Worm (Caenorhabditis elegans) whole organism, early embryonic: ENCODE measurements around the gene str-47.

Source experiments
- B0310.2 ChIP-seq: sonication (generic microtip); optimal IDR thresholded peaks from 2 replicates; lab custom pipeline; 2016; ENCODE audit warnings: mild to moderate bottlenecking, missing genetic modification characterization, missing compliant biosample characterization
- F13C5.2 ChIP-seq: sonication (generic microtip); optimal IDR thresholded peaks from 2 replicates; lab custom pipeline; 2017; ENCODE audit warnings: mild to moderate bottlenecking, missing genetic modification characterization, inconsistent platforms, missing compliant biosample characterization
- aly-1 ChIP-seq: sonication (generic microtip); optimal IDR thresholded peaks from 2 replicates; lab custom pipeline; 2016; ENCODE audit warnings: missing genetic modification characterization, missing compliant biosample characterization
- ama-1 ChIP-seq: fragments of 150-350 bp; optimal IDR thresholded peaks from 2 replicates; lab custom pipeline; 2014
- ceh-13 ChIP-seq: fragments of 200-800 bp; sonication (Bioruptor generic); optimal IDR thresholded peaks from 2 replicates; lab custom pipeline; 2018; ENCODE audit warnings: mild to moderate bottlenecking, missing genetic modification characterization, missing compliant biosample characterization
- ceh-36 ChIP-seq: sonication (generic microtip); optimal IDR thresholded peaks from 2 replicates; lab custom pipeline; 2016; ENCODE audit warnings: missing genetic modification characterization, inconsistent platforms, missing compliant biosample characterization
- hmbx-1 ChIP-seq: sonication (generic microtip); optimal IDR thresholded peaks from 2 replicates; lab custom pipeline; 2016; ENCODE audit warnings: mild to moderate bottlenecking, missing genetic modification characterization, missing compliant biosample characterization
- hmg-4 ChIP-seq: fragments of 200-800 bp; sonication (Bioruptor generic); optimal IDR thresholded peaks from 2 replicates; lab custom pipeline; 2018; ENCODE audit warnings: mild to moderate bottlenecking, missing genetic modification characterization, missing compliant biosample characterization
- hnd-1 ChIP-seq: sonication (generic microtip); optimal IDR thresholded peaks from 2 replicates; lab custom pipeline; 2016; ENCODE audit warnings: missing genetic modification characterization, missing compliant biosample characterization
- scrt-1 ChIP-seq: fragments of 200-800 bp; sonication (Bioruptor generic); IDR thresholded peaks from 2 replicates; pipeline ENCODE4 v1.3.6; 2022; ENCODE audit warnings: missing genetic modification characterization, missing compliant biosample characterization

DNA sequence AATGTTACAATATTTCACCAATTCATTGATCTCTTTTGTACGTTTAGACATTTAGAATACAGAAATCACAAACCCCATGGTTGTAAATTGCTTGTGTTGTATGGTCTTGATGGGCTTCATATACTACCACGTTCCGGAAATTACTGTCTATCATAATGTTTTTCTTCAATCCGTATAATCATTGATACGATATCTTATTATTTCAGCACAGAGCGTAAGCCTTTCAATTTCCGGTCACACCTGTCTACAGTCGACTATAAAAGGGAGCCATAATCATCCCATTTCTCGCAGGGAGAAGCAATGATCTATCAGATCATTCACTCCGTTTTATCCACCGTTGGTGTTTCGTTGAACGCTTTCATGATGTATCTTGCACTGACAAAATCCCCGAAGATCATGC, 16.1 kb upstream of the str-47 start, which contains the start of gene srd-30:
- TF ChIP-seq ama-1 (lab: Kevin White, UChicago) (no peak), hmbx-1 (no peak), aly-1 (tag; lab: Kevin White, UChicago) (no peak), ceh-13 (GFP tag; lab: Kevin White, UChicago) (no peak), ceh-36 (no peak), scrt-1 (GFP tag; lab: Robert Waterston, UW) (no peak), hnd-1 (tag; lab: Kevin White, UChicago) (no peak), hmg-4 (GFP tag; lab: Kevin White, UChicago) (no peak), F13C5.2 (tag; lab: Kevin White, UChicago) (no peak), B0310.2 (tag; lab: Kevin White, UChicago) (no peak)
